Fruit fly (Drosophila melanogaster): ENCODE measurements around the gene Sfp24Bd.

Sfp24Bd gene

DNA sequence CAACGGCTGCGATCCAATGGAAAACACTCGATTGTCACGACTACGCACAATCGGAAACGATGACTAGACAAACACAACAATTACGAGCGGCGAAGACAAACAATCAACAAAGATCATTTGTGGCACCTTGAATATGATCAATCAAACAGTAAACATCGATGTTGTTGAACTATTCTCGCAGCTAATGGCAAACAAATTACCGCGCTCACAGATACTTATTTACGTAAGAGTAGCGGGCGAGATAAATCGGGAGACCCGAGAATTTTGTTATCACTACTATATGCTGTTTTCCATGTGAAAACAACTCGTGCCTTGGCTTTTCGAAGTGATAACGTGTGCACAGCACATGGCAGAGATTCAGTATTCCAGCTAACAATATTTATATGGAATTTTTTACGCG is 40.1 kb downstream of the Sfp24Bd start (continued):
- TF ChIP-seq slou (GFP tag; optimal IDR thresholded peaks at IDR 0.05) (no peak), CG7372 (GFP tag; IDR thresholded peaks at IDR 0.05) (peak; percentile 12; the same call in 1 of the 2 replicates), rib (GFP tag; IDR thresholded peaks at IDR 0.05) (no peak), CG16815 (GFP tag; optimal IDR thresholded peaks at IDR 0.05) (peak; percentile 30), CG13894 (tag; optimal IDR thresholded peaks at IDR 0.05) (peak; percentile 59), PHDP (tag; optimal IDR thresholded peaks at IDR 0.05) (peak; percentile 89), Tbp (GFP tag; optimal IDR thresholded peaks at IDR 0.05) (no peak), crp (GFP tag; optimal IDR thresholded peaks at IDR 0.05) (peak in 1 of 2 experiments; percentile 43), Doc3 (GFP tag; IDR thresholded peaks at IDR 0.05; ENCODE audit: partially characterized antibody) (no peak), Antp (GFP tag; optimal IDR thresholded peaks at IDR 0.05) (peak; percentile 28), CG7271 (tag; optimal IDR thresholded peaks at IDR 0.05) (peak; percentile 80), E2f2 (GFP tag; IDR thresholded peaks at IDR 0.05) (no peak), Mad (GFP tag; optimal IDR thresholded peaks at IDR 0.05) (peak; percentile 86), CG2712 (tag; optimal IDR thresholded peaks at IDR 0.05) (peak; percentile 80), chif (GFP tag; optimal IDR thresholded peaks at IDR 0.05) (peak; percentile 78 to 81), Gug (GFP tag; IDR thresholded peaks at IDR 0.05) (no peak), Atf-2 (GFP tag; optimal IDR thresholded peaks at IDR 0.05) (peak; percentile 70), corto (GFP tag; optimal IDR thresholded peaks at IDR 0.05) (no peak), CG1832 (GFP tag; optimal IDR thresholded peaks at IDR 0.05) (no peak), CG11696 (GFP tag; IDR thresholded peaks at IDR 0.05) (peak; percentile 71; the same call in 1 of the 2 replicates), seq (GFP tag; IDR thresholded peaks at IDR 0.05) (peak; percentile 55; the same call in 1 of the 2 replicates), CG1529 (GFP tag; optimal IDR thresholded peaks at IDR 0.05) (peak; percentile 87), stwl (tag; optimal IDR thresholded peaks at IDR 0.05) (peak; percentile 64), Mrtf (GFP tag; IDR thresholded peaks at IDR 0.05) (peak; percentile 39; the same call in 1 of the 3 replicates), p53 (GFP tag; optimal IDR thresholded peaks at IDR 0.05) (peak; percentile 43), TFAM (GFP tag; optimal IDR thresholded peaks at IDR 0.05) (peak; percentile 79), bab2 (GFP tag; optimal IDR thresholded peaks at IDR 0.05) (no peak), CG34376 (GFP tag; optimal IDR thresholded peaks at IDR 0.05) (peak; percentile 95), eve (GFP tag; optimal IDR thresholded peaks at IDR 0.05) (peak in 1 of 2 experiments; percentile 90), Camta (GFP tag; optimal IDR thresholded peaks at IDR 0.05) (peak; percentile 93), prd (optimal IDR thresholded peaks at IDR 0.05) (no peak), prd (GFP tag; IDR thresholded peaks at IDR 0.05) (peak; percentile 62; the same call in 2 of the 3 replicates), pfk (GFP tag; optimal IDR thresholded peaks at IDR 0.05) (peak; percentile 77), CG12659 (GFP tag; optimal IDR thresholded peaks at IDR 0.05) (peak; percentile 41), CG15514 (GFP tag; optimal IDR thresholded peaks at IDR 0.05) (peak; percentile 85), fd102C (GFP tag; optimal IDR thresholded peaks at IDR 0.05) (peak; percentile 86), zen (tag; optimal IDR thresholded peaks at IDR 0.05) (peak; percentile 89), CG5180 (GFP tag; optimal IDR thresholded peaks at IDR 0.05) (peak; percentile 80), Oaz (GFP tag; IDR thresholded peaks at IDR 0.05) (0 out of 2 replicates have a peak, but pooled peaks have one; percentile 9), inv (GFP tag; IDR thresholded peaks at IDR 0.05; ENCODE audit: partially characterized antibody) (no peak), mirr (GFP tag; optimal IDR thresholded peaks at IDR 0.05) (peak; percentile 97), Kr (GFP tag; optimal IDR thresholded peaks at IDR 0.05) (peak; percentile 98), Asciz (GFP tag; optimal IDR thresholded peaks at IDR 0.05) (peak; percentile 91), Ada2b (GFP tag; IDR thresholded peaks at IDR 0.05) (no peak), croc (GFP tag; conservative IDR thresholded peaks at IDR 0.05) (no peak), exex (tag; optimal IDR thresholded peaks at IDR 0.05) (peak; percentile 85), lab (GFP tag; optimal IDR thresholded peaks at IDR 0.05) (peak; percentile 93), CG10274 (GFP tag; optimal IDR thresholded peaks at IDR 0.05) (peak; percentile 76), CG18262 (tag; optimal IDR thresholded peaks at IDR 0.05) (peak; percentile 80), CG13624 (GFP tag; optimal IDR thresholded peaks at IDR 0.05) (no peak)
